2 worm cellular contexts compared by ENCODE assay signal in the genomic region with DNA sequence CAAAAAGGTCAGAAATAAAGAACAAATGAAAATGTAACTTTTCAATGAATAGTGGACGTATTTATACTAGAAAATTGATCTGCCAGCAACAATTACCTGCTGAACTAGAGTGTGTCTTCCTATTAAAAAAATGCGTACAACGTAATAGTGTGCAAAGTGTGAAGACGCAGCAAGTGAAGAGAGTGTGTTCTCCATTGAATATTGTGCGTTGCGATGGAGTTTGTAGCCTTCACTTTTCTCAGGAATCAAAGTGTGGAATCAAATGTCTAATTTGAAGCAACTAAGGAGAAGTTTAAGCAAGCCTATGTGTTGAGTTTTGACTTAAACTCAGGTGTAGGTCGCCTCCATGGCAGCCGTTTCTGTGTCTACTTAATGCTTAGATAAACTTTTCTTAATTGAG.
A peak's percentile ranks its signal among the peaks of the same experiment; 100 is the strongest.
TF ChIP-seq lines count a peak whose summit lies in the region.

Gene gst-21 (minus strand): TSS at position 101 of the 400 bp plus-strand sequence.

TF ChIP-seq in whole organism, L1 larva, 84 proteins besides CTCF, POLR2A, EP300 and RAD21:
- TF ChIP-seq nhr-47 (tag; optimal IDR thresholded peaks at IDR 0.05; lab: Kevin White, UChicago) (no peak), fkh-4 (tag; optimal IDR thresholded peaks at IDR 0.05; lab: Kevin White, UChicago; ENCODE audit: borderline replicate concordance) (no peak), nhr-19 (GFP tag; conservative IDR thresholded peaks at IDR 0.05; lab: Robert Waterston, UW) (no peak), nhr-20 (tag; optimal IDR thresholded peaks at IDR 0.05; lab: Kevin White, UChicago) (peak; percentile 29), snpc-4 (tag; optimal IDR thresholded peaks at IDR 0.05; lab: Kevin White, UChicago) (no peak)
TF ChIP-seq in whole organism, L1 larva: peak in this region for 1.

TF ChIP-seq in whole organism, L4 larva, 104 proteins besides CTCF, POLR2A, EP300 and RAD21:
- TF ChIP-seq nhr-28 (tag; optimal IDR thresholded peaks at IDR 0.05; lab: Kevin White, UChicago): peak; percentile 65
- TF ChIP-seq F26F4.8 (GFP tag; conservative IDR thresholded peaks at IDR 0.05; lab: Robert Waterston, UW): no peak
- TF ChIP-seq unc-62 (GFP tag; optimal IDR thresholded peaks at IDR 0.05 in 1 of 2; lab: Kevin White, UChicago): peak in 1 of 2 experiments; percentile 15
- no peak for TF ChIP-seq unc-62 (tag; optimal IDR thresholded peaks at IDR 0.05; lab: Kevin White, UChicago)

Comparison
In these comparisons a context has a peak if more than half of its experiments do, and no peak if none do; other contexts are left out.
1. Of the 29 proteins assayed by ChIP-seq in both whole organism, L4 larva and whole organism, L1 larva: peak only in whole organism, L4 larva: nhr-28; only in whole organism, L1 larva: none; in both: none; in neither: 27; mixed calls (peak in some experiments, not most) for 1.